Worm (Caenorhabditis elegans): ENCODE results near the gene ZC416.2.

ZC416.2 gene

ce11 chrIV:3633254-3633653 lies at the start of gene ZC416.2:
TSS of gene ZC416.2 (plus strand) at chrIV:3633619.
- TF ChIP-seq hmg-4 (GFP tag; optimal IDR thresholded peaks at IDR 0.05) (no peak), ama-1 (optimal IDR thresholded peaks at IDR 0.05) (no peak), tra-4 (tag; optimal IDR thresholded peaks at IDR 0.05) (no peak), ets-7 (tag; optimal IDR thresholded peaks at IDR 0.05) (no peak), B0310.2 (tag; optimal IDR thresholded peaks at IDR 0.05) (no peak), scrt-1 (GFP tag; IDR thresholded peaks at IDR 0.05) (no peak), sea-1 (GFP tag; conservative IDR thresholded peaks at IDR 0.05) (no peak), pes-1 (GFP tag; IDR thresholded peaks at IDR 0.05) (no peak), tbx-11 (GFP tag; IDR thresholded peaks at IDR 0.05) (no peak), ceh-13 (GFP tag; optimal IDR thresholded peaks at IDR 0.05) (no peak), hnd-1 (tag; optimal IDR thresholded peaks at IDR 0.05) (no peak), ceh-36 (tag; optimal IDR thresholded peaks at IDR 0.05) (no peak), hmbx-1 (tag; optimal IDR thresholded peaks at IDR 0.05) (no peak), tbx-37 (GFP tag; conservative IDR thresholded peaks at IDR 0.05) (no peak), flt-1 (GFP tag; IDR thresholded peaks at IDR 0.05) (no peak), F13C5.2 (tag; optimal IDR thresholded peaks at IDR 0.05) (no peak), aly-1 (tag; optimal IDR thresholded peaks at IDR 0.05) (no peak)

ce11 chrIV:3590821-3591220 lies 42.6 kb upstream of the ZC416.2 start:
- TF ChIP-seq aly-1 (tag; optimal IDR thresholded peaks at IDR 0.05): no peak
- TF ChIP-seq B0310.2 (tag; optimal IDR thresholded peaks at IDR 0.05): no peak
- TF ChIP-seq hmg-4 (GFP tag; optimal IDR thresholded peaks at IDR 0.05): no peak
- TF ChIP-seq tbx-11 (GFP tag; IDR thresholded peaks at IDR 0.05): no peak
- TF ChIP-seq pes-1 (GFP tag; IDR thresholded peaks at IDR 0.05): no peak
- TF ChIP-seq hmbx-1 (tag; optimal IDR thresholded peaks at IDR 0.05): no peak
- no peak for TF ChIP-seq F13C5.2 (tag; optimal IDR thresholded peaks at IDR 0.05)
- TF ChIP-seq tra-4 (tag; optimal IDR thresholded peaks at IDR 0.05): no peak
- no peak for TF ChIP-seq ceh-13 (GFP tag; optimal IDR thresholded peaks at IDR 0.05)
- no peak for TF ChIP-seq flt-1 (GFP tag; IDR thresholded peaks at IDR 0.05)
- TF ChIP-seq hnd-1 (tag; optimal IDR thresholded peaks at IDR 0.05): no peak
- TF ChIP-seq sea-1 (GFP tag; conservative IDR thresholded peaks at IDR 0.05): no peak
- TF ChIP-seq ceh-36 (tag; optimal IDR thresholded peaks at IDR 0.05): no peak
- TF ChIP-seq ama-1 (optimal IDR thresholded peaks at IDR 0.05): no peak
- no peak for TF ChIP-seq tbx-37 (GFP tag; conservative IDR thresholded peaks at IDR 0.05)
- TF ChIP-seq ets-7 (tag; optimal IDR thresholded peaks at IDR 0.05): no peak

- no peak for TF ChIP-seq tbx-11 (GFP tag; IDR thresholded peaks at IDR 0.05)
- no peak for TF ChIP-seq sea-1 (GFP tag; conservative IDR thresholded peaks at IDR 0.05)
- no peak for TF ChIP-seq scrt-1 (GFP tag; IDR thresholded peaks at IDR 0.05)
- no peak for TF ChIP-seq tra-4 (tag; optimal IDR thresholded peaks at IDR 0.05)
- no peak for TF ChIP-seq ets-7 (tag; optimal IDR thresholded peaks at IDR 0.05)
- TF ChIP-seq hnd-1 (tag; optimal IDR thresholded peaks at IDR 0.05): no peak
- TF ChIP-seq ama-1 (optimal IDR thresholded peaks at IDR 0.05): no peak
- no peak for TF ChIP-seq F13C5.2 (tag; optimal IDR thresholded peaks at IDR 0.05)
- no peak for TF ChIP-seq pes-1 (GFP tag; IDR thresholded peaks at IDR 0.05)
- no peak for TF ChIP-seq aly-1 (tag; optimal IDR thresholded peaks at IDR 0.05)
- no peak for TF ChIP-seq ceh-13 (GFP tag; optimal IDR thresholded peaks at IDR 0.05)
- no peak for TF ChIP-seq ceh-36 (tag; optimal IDR thresholded peaks at IDR 0.05)
- no peak for TF ChIP-seq tbx-37 (GFP tag; conservative IDR thresholded peaks at IDR 0.05)
- no peak for TF ChIP-seq hmg-4 (GFP tag; optimal IDR thresholded peaks at IDR 0.05)
- TF ChIP-seq B0310.2 (tag; optimal IDR thresholded peaks at IDR 0.05): no peak
- no peak for TF ChIP-seq flt-1 (GFP tag; IDR thresholded peaks at IDR 0.05)
Observed at ce11 chrIV:3593513-3593912, 39.9 kb upstream of the ZC416.2 start, which contains the start of gene taf-2. TSS of gene taf-2 (minus strand) at chrIV:3593613.

ce11 chrIV:3597356-3597755 lies 36.1 kb upstream of the ZC416.2 start:
- TF ChIP-seq B0310.2 (tag; optimal IDR thresholded peaks at IDR 0.05): no peak
- no peak for TF ChIP-seq ceh-13 (GFP tag; optimal IDR thresholded peaks at IDR 0.05)
- no peak for TF ChIP-seq scrt-1 (GFP tag; IDR thresholded peaks at IDR 0.05)
- TF ChIP-seq ama-1 (optimal IDR thresholded peaks at IDR 0.05): no peak
- TF ChIP-seq hmg-4 (GFP tag; optimal IDR thresholded peaks at IDR 0.05): no peak
- no peak for TF ChIP-seq tbx-11 (GFP tag; IDR thresholded peaks at IDR 0.05)
- no peak for TF ChIP-seq tra-4 (tag; optimal IDR thresholded peaks at IDR 0.05)
- TF ChIP-seq F13C5.2 (tag; optimal IDR thresholded peaks at IDR 0.05): no peak
- TF ChIP-seq aly-1 (tag; optimal IDR thresholded peaks at IDR 0.05): no peak
- no peak for TF ChIP-seq hmbx-1 (tag; optimal IDR thresholded peaks at IDR 0.05)
- no peak for TF ChIP-seq pes-1 (GFP tag; IDR thresholded peaks at IDR 0.05)
- TF ChIP-seq sea-1 (GFP tag; conservative IDR thresholded peaks at IDR 0.05): no peak
- no peak for TF ChIP-seq ets-7 (tag; optimal IDR thresholded peaks at IDR 0.05)
- no peak for TF ChIP-seq tbx-37 (GFP tag; conservative IDR thresholded peaks at IDR 0.05)
- TF ChIP-seq flt-1 (GFP tag; IDR thresholded peaks at IDR 0.05): no peak
- TF ChIP-seq ceh-36 (tag; optimal IDR thresholded peaks at IDR 0.05): no peak
- no peak for TF ChIP-seq hnd-1 (tag; optimal IDR thresholded peaks at IDR 0.05)

- no peak for TF ChIP-seq B0310.2 (tag; optimal IDR thresholded peaks at IDR 0.05)
- TF ChIP-seq aly-1 (tag; optimal IDR thresholded peaks at IDR 0.05): no peak
- TF ChIP-seq tbx-37 (GFP tag; conservative IDR thresholded peaks at IDR 0.05): no peak
- no peak for TF ChIP-seq ceh-13 (GFP tag; optimal IDR thresholded peaks at IDR 0.05)
- TF ChIP-seq hmg-4 (GFP tag; optimal IDR thresholded peaks at IDR 0.05): no peak
- TF ChIP-seq hmbx-1 (tag; optimal IDR thresholded peaks at IDR 0.05): no peak
- TF ChIP-seq hnd-1 (tag; optimal IDR thresholded peaks at IDR 0.05): no peak
- TF ChIP-seq tra-4 (tag; optimal IDR thresholded peaks at IDR 0.05): no peak
- no peak for TF ChIP-seq ama-1 (optimal IDR thresholded peaks at IDR 0.05)
- TF ChIP-seq F13C5.2 (tag; optimal IDR thresholded peaks at IDR 0.05): no peak
Observed at ce11 chrIV:3598452-3598851, 35.0 kb upstream of the ZC416.2 start, which contains the start of gene Y37E11B.5. TSS of gene Y37E11B.5 (minus strand) at chrIV:3598552.

- TF ChIP-seq hnd-1 (tag; optimal IDR thresholded peaks at IDR 0.05): no peak
- TF ChIP-seq pes-1 (GFP tag; IDR thresholded peaks at IDR 0.05): no peak
- no peak for TF ChIP-seq sea-1 (GFP tag; conservative IDR thresholded peaks at IDR 0.05)
- no peak for TF ChIP-seq hmbx-1 (tag; optimal IDR thresholded peaks at IDR 0.05)
- no peak for TF ChIP-seq tbx-37 (GFP tag; conservative IDR thresholded peaks at IDR 0.05)
Observed at ce11 chrIV:3599126-3599525, 34.3 kb upstream of the ZC416.2 start, which contains the start of gene Y37E11B.6. TSS of gene Y37E11B.6 (minus strand) at chrIV:3599306.

- TF ChIP-seq F13C5.2 (tag; optimal IDR thresholded peaks at IDR 0.05) (no peak), flt-1 (GFP tag; IDR thresholded peaks at IDR 0.05) (no peak), hnd-1 (tag; optimal IDR thresholded peaks at IDR 0.05) (no peak), tra-4 (tag; optimal IDR thresholded peaks at IDR 0.05) (no peak), ceh-36 (tag; optimal IDR thresholded peaks at IDR 0.05) (no peak), hmbx-1 (tag; optimal IDR thresholded peaks at IDR 0.05) (no peak), ama-1 (optimal IDR thresholded peaks at IDR 0.05) (no peak), tbx-11 (GFP tag; IDR thresholded peaks at IDR 0.05) (no peak), hmg-4 (GFP tag; optimal IDR thresholded peaks at IDR 0.05) (no peak), B0310.2 (tag; optimal IDR thresholded peaks at IDR 0.05) (no peak), ets-7 (tag; optimal IDR thresholded peaks at IDR 0.05) (no peak), aly-1 (tag; optimal IDR thresholded peaks at IDR 0.05) (no peak), pes-1 (GFP tag; IDR thresholded peaks at IDR 0.05) (no peak), ceh-13 (GFP tag; optimal IDR thresholded peaks at IDR 0.05) (no peak), tbx-37 (GFP tag; conservative IDR thresholded peaks at IDR 0.05) (no peak), scrt-1 (GFP tag; IDR thresholded peaks at IDR 0.05) (no peak), sea-1 (GFP tag; conservative IDR thresholded peaks at IDR 0.05) (no peak)
Observed at ce11 chrIV:3599958-3600357, 33.5 kb upstream of the ZC416.2 start, which contains the start of gene Y37E11B.7. TSS of gene Y37E11B.7 (minus strand) at chrIV:3600164.
